Worm (Caenorhabditis elegans) whole organism, early embryonic: Measurements from ENCODE around the gene srsx-1.

Source experiments
- F13C5.2 ChIP-seq: sonication (generic microtip); optimal IDR thresholded peaks from 2 replicates; lab custom pipeline; 2017; ENCODE audit warnings: mild to moderate bottlenecking, missing genetic modification characterization, inconsistent platforms, missing compliant biosample characterization
- aly-1 ChIP-seq: sonication (generic microtip); optimal IDR thresholded peaks from 2 replicates; lab custom pipeline; 2016; ENCODE audit warnings: missing genetic modification characterization, missing compliant biosample characterization
- ama-1 ChIP-seq: fragments of 150-350 bp; optimal IDR thresholded peaks from 2 replicates; lab custom pipeline; 2014
- ceh-36 ChIP-seq: sonication (generic microtip); optimal IDR thresholded peaks from 2 replicates; lab custom pipeline; 2016; ENCODE audit warnings: missing genetic modification characterization, inconsistent platforms, missing compliant biosample characterization
- ets-7 ChIP-seq: sonication (generic microtip); optimal IDR thresholded peaks from 2 replicates; lab custom pipeline; 2016; ENCODE audit warnings: missing genotype, missing genetic modification characterization, missing compliant biosample characterization
- flt-1 ChIP-seq: fragments of 200-800 bp; sonication (Bioruptor generic); IDR thresholded peaks from 2 replicates; pipeline ENCODE4 v1.3.6; 2022; ENCODE audit warnings: missing genetic modification characterization, missing compliant biosample characterization
- hmg-4 ChIP-seq: fragments of 200-800 bp; sonication (Bioruptor generic); optimal IDR thresholded peaks from 2 replicates; lab custom pipeline; 2018; ENCODE audit warnings: mild to moderate bottlenecking, missing genetic modification characterization, missing compliant biosample characterization
- pes-1 ChIP-seq: fragments of 200-800 bp; sonication (Bioruptor generic); IDR thresholded peaks from 2 replicates; pipeline ENCODE4 v1.3.6; 2022; ENCODE audit warnings: missing genetic modification reagents, missing genetic modification characterization, missing compliant biosample characterization
- tbx-11 ChIP-seq: fragments of 200-800 bp; sonication (Bioruptor generic); IDR thresholded peaks from 2 replicates; pipeline ENCODE4 v1.3.6; 2022; ENCODE audit warnings: missing genetic modification characterization, missing compliant biosample characterization

ce11 chrV:17206469-17206868, 28.6 kb upstream of the srsx-1 start:
- no peak for TF ChIP-seq flt-1 (GFP tag; lab: Robert Waterston, UW)
- TF ChIP-seq hmg-4 (GFP tag; lab: Kevin White, UChicago): no peak
- TF ChIP-seq ama-1 (lab: Kevin White, UChicago): no peak
- TF ChIP-seq F13C5.2 (tag; lab: Kevin White, UChicago): no peak
- no peak for TF ChIP-seq pes-1 (GFP tag; lab: Robert Waterston, UW)
- TF ChIP-seq aly-1 (tag; lab: Kevin White, UChicago): no peak
- TF ChIP-seq ets-7 (tag; lab: Kevin White, UChicago): no peak
- TF ChIP-seq tbx-11 (GFP tag; lab: Robert Waterston, UW): no peak
- TF ChIP-seq ceh-36 (tag; lab: Kevin White, UChicago): no peak
